Fruit fly (Drosophila melanogaster) whole organism, pupa: ENCODE measurements around the gene alpha-Est2.

Source experiments
- CG10348 ChIP-seq: fragments of 200-800 bp; sonication (Bioruptor generic); IDR thresholded peaks from 2 replicates; pipeline ENCODE4 v1.3.6; 2022; ENCODE audit warnings: missing biosample characterization, missing genetic modification characterization
- CG12605 ChIP-seq: fragments of 200-800 bp; sonication (Bioruptor generic); IDR thresholded peaks from 2 replicates; pipeline ENCODE4 v1.3.6; 2022; ENCODE audit warnings: missing biosample characterization, missing genetic modification characterization
- CG13204 ChIP-seq: fragments of 200-800 bp; sonication (Bioruptor generic); optimal IDR thresholded peaks from 2 replicates; lab custom pipeline; 2018; ENCODE audit warnings: missing biosample characterization, mild to moderate bottlenecking, missing genetic modification characterization, moderate library complexity
- CG14655 ChIP-seq: fragments of 200-800 bp; sonication (Bioruptor generic); optimal IDR thresholded peaks from 3 replicates; lab custom pipeline; 2017; ENCODE audit warnings: mild to moderate bottlenecking, missing biosample characterization, missing genetic modification reagents, missing genetic modification characterization
- CG15710 ChIP-seq: fragments of 200-800 bp; sonication (Bioruptor generic); optimal IDR thresholded peaks from 2 replicates; lab custom pipeline; 2018; ENCODE audit warnings: missing biosample characterization, mild to moderate bottlenecking, missing genetic modification characterization, moderate library complexity
- CG17806 ChIP-seq: fragments of 200-800 bp; sonication (Bioruptor generic); optimal IDR thresholded peaks from 2 replicates; lab custom pipeline; 2018; ENCODE audit warnings: missing biosample characterization, mild to moderate bottlenecking, missing genetic modification characterization, moderate library complexity
- CG32121 ChIP-seq: fragments of 200-800 bp; sonication (Bioruptor generic); IDR thresholded peaks from 2 replicates; pipeline ENCODE4 v1.3.6; 2022; ENCODE audit warnings: missing biosample characterization, missing genetic modification characterization
- CG34367 ChIP-seq: fragments of 200-800 bp; sonication (Bioruptor generic); optimal IDR thresholded peaks from 2 replicates; lab custom pipeline; 2018; ENCODE audit warnings: missing biosample characterization, mild to moderate bottlenecking, missing genetic modification characterization
- CG4496 ChIP-seq: fragments of 200-800 bp; sonication (Bioruptor generic); IDR thresholded peaks from 3 replicates; pipeline ENCODE4 v1.3.6; 2022; ENCODE audit warnings: missing biosample characterization, missing genetic modification characterization
- CG8159 ChIP-seq: fragments of 200-800 bp; sonication (Bioruptor generic); optimal IDR thresholded peaks from 3 replicates; lab custom pipeline; 2018; ENCODE audit warnings: missing biosample characterization, mild to moderate bottlenecking, missing genetic modification characterization, moderate library complexity
- CG8301 ChIP-seq: fragments of 200-800 bp; sonication (Bioruptor generic); optimal IDR thresholded peaks from 2 replicates; lab custom pipeline; 2018; ENCODE audit warnings: missing biosample characterization, mild to moderate bottlenecking, missing genetic modification characterization
- CG9948 ChIP-seq: fragments of 200-800 bp; sonication (Bioruptor generic); optimal IDR thresholded peaks from 2 replicates; lab custom pipeline; 2018; ENCODE audit warnings: missing biosample characterization, mild to moderate bottlenecking, missing genetic modification characterization, moderate library complexity
- D1 ChIP-seq: fragments of 200-800 bp; sonication (Bioruptor generic); optimal IDR thresholded peaks from 2 replicates; lab custom pipeline; 2018; ENCODE audit warnings: missing biosample characterization, mild to moderate bottlenecking, missing genetic modification characterization, moderate library complexity
- EcR ChIP-seq: fragments of 200-800 bp; sonication (Bioruptor generic); optimal IDR thresholded peaks from 3 replicates; lab custom pipeline; 2019; ENCODE audit warnings: missing biosample characterization, missing genetic modification characterization, mild to moderate bottlenecking, moderate library complexity, missing genetic modification reagents
- Ets98B ChIP-seq: fragments of 200-800 bp; sonication (Bioruptor generic); IDR thresholded peaks from 2 replicates; pipeline ENCODE4 v1.3.6; 2022; ENCODE audit warnings: missing biosample characterization, missing genetic modification characterization
- Pif1A ChIP-seq: fragments of 200-800 bp; sonication (Bioruptor generic); optimal IDR thresholded peaks from 3 replicates; lab custom pipeline; 2016; ENCODE audit warnings: missing biosample characterization, missing genetic modification characterization
- Pif1B ChIP-seq: fragments of 200-800 bp; sonication (Bioruptor generic); optimal IDR thresholded peaks from 3 replicates; lab custom pipeline; 2016; ENCODE audit warnings: missing biosample characterization, missing genetic modification characterization
- Snoo ChIP-seq: fragments of 200-800 bp; sonication (Bioruptor generic); optimal IDR thresholded peaks from 3 replicates; lab custom pipeline; 2017; ENCODE audit warnings: missing biosample characterization, mild to moderate bottlenecking, missing genetic modification characterization, inconsistent platforms
- fd96Ca ChIP-seq: fragments of 200-800 bp; sonication (Bioruptor generic); IDR thresholded peaks from 3 replicates; pipeline ENCODE4 v1.3.6; 2022; ENCODE audit warnings: missing biosample characterization, missing genetic modification characterization
- gl ChIP-seq: fragments of 200-800 bp; sonication (Bioruptor generic); optimal IDR thresholded peaks from 2 replicates; lab custom pipeline; 2018; ENCODE audit warnings: missing biosample characterization, mild to moderate bottlenecking, missing genetic modification characterization
- rn ChIP-seq: fragments of 200-800 bp; sonication (Bioruptor generic); IDR thresholded peaks from 2 replicates; pipeline ENCODE4 v1.3.6; 2022; ENCODE audit warnings: missing biosample characterization, missing genetic modification characterization

alpha-Est2 gene

DNA sequence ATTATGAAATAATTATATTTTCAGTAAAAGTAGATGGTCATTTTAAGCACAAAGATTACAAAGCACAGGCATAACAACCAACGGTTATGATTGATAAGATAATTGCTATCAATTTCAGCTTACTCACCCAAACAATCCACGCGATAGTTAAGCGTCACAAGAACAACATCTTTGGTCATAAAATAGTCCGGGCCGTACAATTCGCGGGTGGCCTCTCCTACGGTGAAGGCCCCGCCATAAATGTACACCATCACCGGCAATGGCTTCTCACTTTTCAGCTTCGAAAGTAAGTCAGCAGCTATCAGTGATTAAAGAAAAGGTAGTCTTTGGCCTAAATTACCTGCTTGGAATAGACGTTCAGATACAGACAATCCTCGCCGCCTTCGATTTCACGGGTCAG lies 6.0 kb upstream of the alpha-Est2 start:
- no peak for TF ChIP-seq CG10348
- no peak for TF ChIP-seq CG17806
- no peak for TF ChIP-seq Ets98B (GFP tag; lab: Robert Waterston, UW)
- TF ChIP-seq rn: no peak
- no peak for TF ChIP-seq CG9948 (tag; lab: Kevin White, UChicago)
- TF ChIP-seq CG13204: no peak
- TF ChIP-seq CG8159 (tag; lab: Kevin White, UChicago): no peak
- TF ChIP-seq CG15710 (tag; lab: Kevin White, UChicago): no peak
- no peak for TF ChIP-seq Snoo
- no peak for TF ChIP-seq CG4496
- TF ChIP-seq Pif1A (GFP tag; lab: Kevin White, UChicago): no peak
- no peak for TF ChIP-seq EcR (GFP tag; lab: Kevin White, UChicago)
- TF ChIP-seq D1: no peak
- TF ChIP-seq gl (tag; lab: Kevin White, UChicago): no peak
- TF ChIP-seq CG14655 (GFP tag; lab: Kevin White, UChicago): no peak
- no peak for TF ChIP-seq CG32121 (GFP tag; lab: Robert Waterston, UW)
- no peak for TF ChIP-seq CG8301 (tag; lab: Kevin White, UChicago)
- TF ChIP-seq CG12605 (GFP tag; lab: Robert Waterston, UW): no peak
- TF ChIP-seq Pif1B (GFP tag; lab: Kevin White, UChicago): no peak
- TF ChIP-seq, all 21 proteins: peak for 0

DNA sequence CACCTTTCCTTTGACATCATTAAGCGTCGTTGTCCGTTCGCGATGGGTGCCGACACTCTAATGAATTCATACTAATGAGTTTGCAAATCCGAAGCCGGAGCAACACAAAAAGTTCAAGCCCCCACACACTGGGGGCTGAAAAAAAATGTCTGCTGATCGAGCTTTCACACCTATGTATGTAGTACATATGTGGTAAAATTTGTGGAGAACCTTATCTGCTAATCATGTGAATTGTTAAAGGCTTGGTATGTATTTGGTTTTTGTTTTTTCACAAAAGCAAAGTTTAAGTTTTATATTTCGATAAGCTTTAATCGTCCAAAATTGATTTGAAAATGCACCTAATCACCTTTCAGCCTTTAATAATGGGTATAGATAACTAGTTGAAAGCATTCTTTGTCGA lies 5.3 kb upstream of the alpha-Est2 start, which contains the start of gene alpha-Est5:
Gene alpha-Est5 (minus strand): TSS at position 110 of the 400 bp plus-strand sequence.
- TF ChIP-seq EcR (GFP tag; lab: Kevin White, UChicago): no peak
- TF ChIP-seq CG32121 (GFP tag; lab: Robert Waterston, UW): no peak
- no peak for TF ChIP-seq D1
- TF ChIP-seq CG9948 (tag; lab: Kevin White, UChicago): no peak
- no peak for TF ChIP-seq Ets98B (GFP tag; lab: Robert Waterston, UW)
- TF ChIP-seq CG34367: no peak
- TF ChIP-seq Pif1A (GFP tag; lab: Kevin White, UChicago): no peak
- TF ChIP-seq CG14655 (GFP tag; lab: Kevin White, UChicago): no peak
- no peak for TF ChIP-seq Pif1B (GFP tag; lab: Kevin White, UChicago)
- no peak for TF ChIP-seq Snoo
- no peak for TF ChIP-seq CG13204
- TF ChIP-seq rn: no peak
- no peak for TF ChIP-seq CG10348
- TF ChIP-seq CG8301 (tag; lab: Kevin White, UChicago): no peak
- TF ChIP-seq CG8159 (tag; lab: Kevin White, UChicago): no peak

DNA sequence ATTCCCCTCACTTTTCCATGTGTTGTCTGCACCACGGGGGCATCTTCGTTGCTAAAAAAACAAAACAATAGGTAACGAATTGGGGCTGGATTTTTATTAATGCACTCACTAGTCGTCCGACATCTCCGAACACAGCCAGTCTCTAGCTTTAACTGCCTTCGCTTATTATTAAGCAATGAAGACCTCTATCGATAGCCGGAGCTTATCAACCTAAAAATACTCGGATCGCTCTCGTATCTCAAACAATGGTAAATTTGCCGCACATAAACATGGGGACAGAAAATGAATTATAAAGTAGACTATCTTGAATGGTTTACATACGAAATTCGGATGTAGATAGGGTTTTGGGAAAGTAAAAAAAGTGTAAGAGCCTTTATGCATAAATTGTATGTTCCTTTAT lies 3.2 kb upstream of the alpha-Est2 start, which contains the start of gene alpha-Est4:
Gene alpha-Est4 (minus strand): TSS at position 181 of the 400 bp plus-strand sequence.
- no peak for TF ChIP-seq EcR (GFP tag; lab: Kevin White, UChicago)
- TF ChIP-seq CG13204: no peak
- no peak for TF ChIP-seq CG10348
- TF ChIP-seq CG9948 (tag; lab: Kevin White, UChicago): no peak
- no peak for TF ChIP-seq CG12605 (GFP tag; lab: Robert Waterston, UW)
- no peak for TF ChIP-seq D1
- TF ChIP-seq CG34367: no peak

DNA sequence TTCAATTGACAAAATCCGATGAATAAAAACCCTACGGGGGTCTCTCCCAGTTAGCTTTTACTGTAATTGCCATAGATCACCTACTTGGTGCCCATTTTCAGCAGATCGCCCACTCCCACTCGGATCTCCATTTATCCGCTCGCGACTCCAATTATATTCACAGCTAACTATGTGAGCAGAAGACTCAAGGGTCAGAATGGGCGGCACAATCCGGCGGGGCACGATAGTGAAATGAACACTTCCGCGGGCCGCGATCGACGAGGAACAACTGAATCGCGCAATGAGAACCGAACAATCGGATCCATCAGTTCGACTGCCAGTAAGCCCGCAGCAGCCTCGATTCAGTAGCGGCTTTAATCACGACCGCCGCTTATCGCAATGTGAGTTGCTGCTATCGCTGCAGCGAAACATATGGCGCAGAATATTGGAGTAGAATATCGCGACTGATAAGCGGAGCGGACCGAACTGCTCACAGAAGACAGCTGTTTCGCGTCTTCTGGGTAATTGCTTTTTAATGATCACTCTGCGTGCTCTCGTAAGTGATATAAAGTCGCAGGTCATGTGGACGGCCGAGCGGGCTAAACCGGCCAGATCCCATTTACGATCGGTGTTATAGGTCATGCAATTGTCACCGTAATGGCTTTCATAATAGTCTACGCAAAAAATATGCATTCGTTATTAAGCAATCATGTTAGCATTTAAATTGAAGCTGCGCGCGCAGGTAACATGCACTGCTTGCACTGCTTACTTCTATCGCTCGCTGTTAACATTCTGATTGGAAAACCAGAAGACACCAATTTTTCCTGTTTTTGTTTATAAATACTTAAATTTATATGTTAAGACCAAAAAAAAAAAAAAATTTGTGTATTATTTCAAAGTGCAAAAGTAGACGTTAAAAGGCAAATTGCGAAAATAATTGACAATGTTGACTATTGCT lies 7.5 kb downstream of the alpha-Est2 start, which contains the start of gene alpha-Est1:
Gene alpha-Est1 (minus strand): TSS at position 317 of the 937 bp plus-strand sequence.
- TF ChIP-seq CG4496: no peak; the same call in 2 of the 3 replicates
- TF ChIP-seq Pif1B (GFP tag; lab: Kevin White, UChicago): no peak
- no peak for TF ChIP-seq Snoo
- peak; percentile 24; the same call in 1 of the 2 replicates for TF ChIP-seq Ets98B (GFP tag; lab: Robert Waterston, UW)
- peak; percentile 13 for TF ChIP-seq CG14655 (GFP tag; lab: Kevin White, UChicago)
- TF ChIP-seq Pif1A (GFP tag; lab: Kevin White, UChicago): no peak
- peak; percentile 43; the same call in 1 of the 3 replicates for TF ChIP-seq fd96Ca (GFP tag; lab: Robert Waterston, UW)

DNA sequence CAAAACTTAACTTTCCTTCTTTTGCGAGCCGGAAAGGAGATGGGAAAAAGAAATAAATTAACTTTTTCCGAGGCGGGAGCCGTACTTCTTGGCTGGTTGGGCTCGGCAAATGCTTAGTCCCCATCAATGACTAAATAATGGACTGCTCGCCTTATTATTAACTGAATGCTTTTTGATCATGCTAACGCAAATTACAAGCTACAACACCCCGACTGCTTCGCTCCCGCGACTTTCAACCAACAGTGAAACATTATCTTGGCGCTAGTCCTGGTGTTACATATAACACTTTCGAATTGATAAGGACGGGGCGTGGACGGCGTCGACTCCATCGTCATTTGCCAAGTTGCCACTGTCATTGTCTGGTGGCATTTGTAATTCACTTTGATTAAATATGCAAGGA lies 10.1 kb downstream of the alpha-Est2 start, which contains the start of gene CG45545:
Gene CG45545 (plus strand): TSS at position 301 of the 400 bp plus-strand sequence.
- TF ChIP-seq Ets98B (GFP tag; lab: Robert Waterston, UW) (no peak), Pif1B (GFP tag; lab: Kevin White, UChicago) (no peak), CG14655 (GFP tag; lab: Kevin White, UChicago) (no peak), CG8159 (tag; lab: Kevin White, UChicago) (no peak), CG15710 (tag; lab: Kevin White, UChicago) (no peak), CG13204 (no peak), CG32121 (GFP tag; lab: Robert Waterston, UW) (no peak), CG10348 (no peak), Snoo (no peak), CG12605 (GFP tag; lab: Robert Waterston, UW) (no peak), CG9948 (tag; lab: Kevin White, UChicago) (no peak), CG8301 (tag; lab: Kevin White, UChicago) (no peak), rn (no peak), CG4496 (no peak)

DNA sequence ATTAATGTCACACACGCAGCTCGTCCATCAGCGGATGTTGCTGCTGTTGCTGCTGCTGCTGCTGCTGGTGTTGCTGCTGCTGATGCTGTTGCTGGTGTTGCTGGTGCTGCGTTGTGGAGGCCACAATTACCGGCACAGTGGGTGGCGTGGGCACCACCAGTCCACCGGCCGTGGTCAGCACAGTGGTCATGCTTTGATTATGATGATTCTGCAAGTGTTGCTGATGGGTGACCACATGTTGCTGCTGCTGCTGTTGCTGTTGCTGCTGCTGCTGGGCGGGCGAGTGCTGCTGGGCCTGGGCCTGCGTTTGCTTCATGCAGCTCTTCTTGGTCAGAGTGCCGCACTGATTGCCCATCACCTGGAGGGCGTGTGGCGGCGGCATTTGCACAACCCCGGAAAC lies 30.6 kb downstream of the alpha-Est2 start:
- TF ChIP-seq Snoo (no peak), EcR (GFP tag; lab: Kevin White, UChicago) (no peak), Pif1A (GFP tag; lab: Kevin White, UChicago) (no peak), CG4496 (no peak), CG14655 (GFP tag; lab: Kevin White, UChicago) (no peak), CG13204 (no peak), gl (tag; lab: Kevin White, UChicago) (no peak), fd96Ca (GFP tag; lab: Robert Waterston, UW) (no peak), CG9948 (tag; lab: Kevin White, UChicago) (no peak), CG17806 (no peak), Pif1B (GFP tag; lab: Kevin White, UChicago) (no peak), D1 (no peak), CG8301 (tag; lab: Kevin White, UChicago) (no peak), CG8159 (tag; lab: Kevin White, UChicago) (no peak)
